Worm (Caenorhabditis elegans) whole organism, early embryonic: Measurements from ENCODE around the gene sul-3.

Experiments
- B0310.2 ChIP-seq: sonication (generic microtip); optimal IDR thresholded peaks from 2 replicates; lab custom pipeline; 2016; ENCODE audit warnings: mild to moderate bottlenecking, missing genetic modification characterization, missing compliant biosample characterization
- F13C5.2 ChIP-seq: sonication (generic microtip); optimal IDR thresholded peaks from 2 replicates; lab custom pipeline; 2017; ENCODE audit warnings: mild to moderate bottlenecking, missing genetic modification characterization, inconsistent platforms, missing compliant biosample characterization
- aly-1 ChIP-seq: sonication (generic microtip); optimal IDR thresholded peaks from 2 replicates; lab custom pipeline; 2016; ENCODE audit warnings: missing genetic modification characterization, missing compliant biosample characterization
- ama-1 ChIP-seq: fragments of 150-350 bp; optimal IDR thresholded peaks from 2 replicates; lab custom pipeline; 2014
- ceh-13 ChIP-seq: fragments of 200-800 bp; sonication (Bioruptor generic); optimal IDR thresholded peaks from 2 replicates; lab custom pipeline; 2018; ENCODE audit warnings: mild to moderate bottlenecking, missing genetic modification characterization, missing compliant biosample characterization
- ceh-36 ChIP-seq: sonication (generic microtip); optimal IDR thresholded peaks from 2 replicates; lab custom pipeline; 2016; ENCODE audit warnings: missing genetic modification characterization, inconsistent platforms, missing compliant biosample characterization
- ets-7 ChIP-seq: sonication (generic microtip); optimal IDR thresholded peaks from 2 replicates; lab custom pipeline; 2016; ENCODE audit warnings: missing genotype, missing genetic modification characterization, missing compliant biosample characterization
- flt-1 ChIP-seq: fragments of 200-800 bp; sonication (Bioruptor generic); IDR thresholded peaks from 2 replicates; pipeline ENCODE4 v1.3.6; 2022; ENCODE audit warnings: missing genetic modification characterization, missing compliant biosample characterization
- hmbx-1 ChIP-seq: sonication (generic microtip); optimal IDR thresholded peaks from 2 replicates; lab custom pipeline; 2016; ENCODE audit warnings: mild to moderate bottlenecking, missing genetic modification characterization, missing compliant biosample characterization
- hmg-4 ChIP-seq: fragments of 200-800 bp; sonication (Bioruptor generic); optimal IDR thresholded peaks from 2 replicates; lab custom pipeline; 2018; ENCODE audit warnings: mild to moderate bottlenecking, missing genetic modification characterization, missing compliant biosample characterization
- hnd-1 ChIP-seq: sonication (generic microtip); optimal IDR thresholded peaks from 2 replicates; lab custom pipeline; 2016; ENCODE audit warnings: missing genetic modification characterization, missing compliant biosample characterization
- pes-1 ChIP-seq: fragments of 200-800 bp; sonication (Bioruptor generic); IDR thresholded peaks from 2 replicates; pipeline ENCODE4 v1.3.6; 2022; ENCODE audit warnings: missing genetic modification reagents, missing genetic modification characterization, missing compliant biosample characterization
- scrt-1 ChIP-seq: fragments of 200-800 bp; sonication (Bioruptor generic); IDR thresholded peaks from 2 replicates; pipeline ENCODE4 v1.3.6; 2022; ENCODE audit warnings: missing genetic modification characterization, missing compliant biosample characterization
- sea-1 ChIP-seq: fragments of 200-800 bp; sonication (Bioruptor generic); conservative IDR thresholded peaks from 2 replicates; pipeline ENCODE4 v1.3.6; 2022; ENCODE audit warnings: missing genetic modification characterization, missing compliant biosample characterization
- tbx-11 ChIP-seq: fragments of 200-800 bp; sonication (Bioruptor generic); IDR thresholded peaks from 2 replicates; pipeline ENCODE4 v1.3.6; 2022; ENCODE audit warnings: missing genetic modification characterization, missing compliant biosample characterization
- tbx-37 ChIP-seq: fragments of 200-800 bp; sonication (Bioruptor generic); conservative IDR thresholded peaks from 2 replicates; pipeline ENCODE4 v1.3.6; 2022; ENCODE audit warnings: missing genetic modification reagents, missing genetic modification characterization, missing compliant biosample characterization
- tra-4 ChIP-seq: sonication (generic microtip); optimal IDR thresholded peaks from 2 replicates; lab custom pipeline; 2017; ENCODE audit warnings: missing genetic modification characterization, missing compliant biosample characterization

sul-3 gene

ce11 chrX:7817555-7817954 is 16.5 kb downstream of the sul-3 start:
- no peak for TF ChIP-seq tbx-11
- TF ChIP-seq hmg-4 (GFP tag; lab: Kevin White, UChicago), result no peak
- TF ChIP-seq hmbx-1 (tag; lab: Kevin White, UChicago), result no peak
- no peak for TF ChIP-seq scrt-1 (GFP tag; lab: Robert Waterston, UW)
- TF ChIP-seq B0310.2, result no peak
- TF ChIP-seq flt-1 (GFP tag; lab: Robert Waterston, UW), result no peak
- no peak for TF ChIP-seq tra-4
- no peak for TF ChIP-seq aly-1
- TF ChIP-seq tbx-37 (GFP tag; lab: Robert Waterston, UW), result no peak
- TF ChIP-seq ama-1, result no peak
- no peak for TF ChIP-seq ceh-13
- no peak for TF ChIP-seq F13C5.2
- TF ChIP-seq ceh-36 (tag; lab: Kevin White, UChicago), result no peak
- no peak for TF ChIP-seq pes-1 (GFP tag; lab: Robert Waterston, UW)
- no peak for TF ChIP-seq hnd-1 (tag; lab: Kevin White, UChicago)
- no peak for TF ChIP-seq ets-7 (tag; lab: Kevin White, UChicago)
- TF ChIP-seq sea-1 (GFP tag; lab: Robert Waterston, UW), result no peak

DNA sequence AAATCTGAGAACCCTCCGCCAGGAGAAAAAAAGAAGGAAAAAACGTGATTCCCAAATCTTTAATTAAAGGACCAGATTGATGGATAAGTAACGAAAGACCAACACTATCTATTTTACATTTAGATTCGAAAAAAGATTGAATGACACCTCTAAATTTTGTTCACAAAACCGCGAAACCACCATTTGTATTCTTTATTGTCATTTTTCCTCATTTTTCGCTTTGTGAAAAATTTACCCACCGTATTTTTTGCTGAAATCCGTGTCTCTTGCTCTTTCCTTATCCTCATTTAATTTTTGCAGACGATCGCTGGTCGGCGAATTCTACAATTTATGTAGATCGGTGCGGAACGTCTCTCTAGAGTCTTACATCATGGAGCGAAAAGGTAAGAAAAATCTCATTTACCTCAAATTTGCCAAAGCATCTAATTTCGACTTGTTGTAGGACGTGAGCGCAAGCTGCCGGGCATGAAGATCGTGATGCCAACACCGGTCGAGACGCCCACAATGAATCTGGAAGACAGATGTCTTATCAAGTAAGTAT is 17.5 kb downstream of the sul-3 start, which contains the start of the genes sek-1 and R03G5.6:
Gene sek-1, plus strand, starts transcription at position 301 of the 541 bp plus-strand sequence.
Gene R03G5.6, minus strand, starts transcription at position 491 of the 541 bp plus-strand sequence.
- no peak for TF ChIP-seq hmg-4 (GFP tag; lab: Kevin White, UChicago)
- TF ChIP-seq scrt-1 (GFP tag; lab: Robert Waterston, UW), result no peak
- no peak for TF ChIP-seq F13C5.2
- TF ChIP-seq sea-1 (GFP tag; lab: Robert Waterston, UW), result no peak
- TF ChIP-seq pes-1 (GFP tag; lab: Robert Waterston, UW), result no peak
- no peak for TF ChIP-seq B0310.2
- TF ChIP-seq aly-1, result no peak
- TF ChIP-seq hnd-1 (tag; lab: Kevin White, UChicago), result no peak
- TF ChIP-seq tbx-37 (GFP tag; lab: Robert Waterston, UW), result no peak
- no peak for TF ChIP-seq ceh-13
- TF ChIP-seq ceh-36 (tag; lab: Kevin White, UChicago), result no peak

DNA sequence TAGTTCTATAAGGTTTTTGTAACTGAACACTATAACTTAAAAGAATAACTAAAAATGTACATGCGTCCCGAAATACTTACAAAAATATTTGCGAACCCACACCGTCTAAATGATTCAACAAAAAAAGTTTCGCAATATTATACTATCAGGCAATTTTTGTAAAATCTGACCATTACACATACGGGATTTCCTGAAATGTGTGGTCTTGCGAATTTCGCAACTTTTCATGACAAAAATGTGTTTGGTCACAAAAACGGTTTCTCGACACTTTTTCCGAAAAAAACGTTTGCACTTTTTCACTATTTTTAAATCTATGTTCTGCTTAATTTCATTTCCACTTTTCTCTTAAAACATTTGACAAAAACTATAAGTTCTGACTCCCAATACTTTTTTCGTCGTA is 18.8 kb downstream of the sul-3 start:
- TF ChIP-seq ama-1 (no peak), flt-1 (GFP tag; lab: Robert Waterston, UW) (no peak), pes-1 (GFP tag; lab: Robert Waterston, UW) (no peak), aly-1 (no peak), ceh-13 (no peak), tbx-37 (GFP tag; lab: Robert Waterston, UW) (no peak), tbx-11 (no peak), scrt-1 (GFP tag; lab: Robert Waterston, UW) (no peak), ets-7 (tag; lab: Kevin White, UChicago) (no peak), B0310.2 (no peak), hmbx-1 (tag; lab: Kevin White, UChicago) (no peak), F13C5.2 (no peak), hnd-1 (tag; lab: Kevin White, UChicago) (no peak), tra-4 (no peak), ceh-36 (tag; lab: Kevin White, UChicago) (no peak), sea-1 (GFP tag; lab: Robert Waterston, UW) (no peak), hmg-4 (GFP tag; lab: Kevin White, UChicago) (no peak)

ce11 chrX:7814747-7815146 is 19.3 kb downstream of the sul-3 start:
- TF ChIP-seq ceh-13 (no peak), scrt-1 (GFP tag; lab: Robert Waterston, UW) (no peak), F13C5.2 (no peak), hnd-1 (tag; lab: Kevin White, UChicago) (no peak), hmbx-1 (tag; lab: Kevin White, UChicago) (no peak), B0310.2 (no peak), aly-1 (no peak), tbx-37 (GFP tag; lab: Robert Waterston, UW) (no peak), hmg-4 (GFP tag; lab: Kevin White, UChicago) (no peak), tra-4 (no peak), pes-1 (GFP tag; lab: Robert Waterston, UW) (no peak)

DNA sequence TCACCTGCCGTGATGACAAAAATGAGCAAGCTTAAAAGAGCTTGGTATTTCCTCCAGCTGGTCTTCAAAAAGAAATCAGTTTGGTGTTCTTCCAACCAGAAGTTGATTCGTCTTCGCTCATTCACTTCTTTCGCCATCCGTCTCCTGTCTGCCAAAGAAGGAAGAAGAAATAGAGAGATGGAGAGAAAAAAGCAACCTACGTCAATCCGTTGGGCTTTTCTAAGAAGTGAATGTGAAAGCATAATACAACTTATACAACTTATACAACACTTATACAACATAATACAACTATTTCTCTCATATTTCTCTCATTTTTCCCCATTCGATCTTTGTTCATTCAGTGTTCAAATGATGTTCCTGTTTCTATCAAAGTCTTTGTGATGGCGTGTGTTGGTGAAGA is 23.0 kb downstream of the sul-3 start:
- TF ChIP-seq tra-4 (no peak), ceh-36 (tag; lab: Kevin White, UChicago) (no peak), aly-1 (no peak), hmbx-1 (tag; lab: Kevin White, UChicago) (no peak)

- TF ChIP-seq hnd-1 (tag; lab: Kevin White, UChicago) (no peak), hmg-4 (GFP tag; lab: Kevin White, UChicago) (no peak), F13C5.2 (peak; percentile 70), pes-1 (GFP tag; lab: Robert Waterston, UW) (no peak), B0310.2 (no peak), sea-1 (GFP tag; lab: Robert Waterston, UW) (0 out of 2 replicates have a peak, but pooled peaks have one; percentile 28), tbx-11 (no peak), ama-1 (no peak)
These were observed 24.4 kb downstream of the sul-3 start for ce11 chrX:7809352-7810196.

- TF ChIP-seq tbx-11, result no peak
- TF ChIP-seq pes-1 (GFP tag; lab: Robert Waterston, UW), result no peak
- TF ChIP-seq tra-4, result no peak
- TF ChIP-seq F13C5.2, result no peak
- no peak for TF ChIP-seq sea-1 (GFP tag; lab: Robert Waterston, UW)
- TF ChIP-seq ets-7 (tag; lab: Kevin White, UChicago), result no peak
- TF ChIP-seq aly-1, result no peak
- no peak for TF ChIP-seq hmbx-1 (tag; lab: Kevin White, UChicago)
- no peak for TF ChIP-seq tbx-37 (GFP tag; lab: Robert Waterston, UW)
- no peak for TF ChIP-seq B0310.2
- no peak for TF ChIP-seq scrt-1 (GFP tag; lab: Robert Waterston, UW)
These were observed 25.6 kb downstream of the sul-3 start for ce11 chrX:7808388-7808787.
